Fruit fly (Drosophila melanogaster) whole organism, embryonic: ENCODE measurements around the gene CG31627.
A peak's percentile ranks its signal among the peaks of the same experiment; 100 is the strongest.

ENCODE experiments used
- Atf-2 ChIP-seq: fragments of 200-800 bp; sonication (Bioruptor generic); optimal IDR thresholded peaks from 2 replicates; lab custom pipeline; 2016; ENCODE audit warnings: missing biosample characterization, missing genetic modification characterization
- B-H2 ChIP-seq: fragments of 200-800 bp; sonication (Bioruptor generic); optimal IDR thresholded peaks from 2 replicates; lab custom pipeline; 2018; ENCODE audit warnings: missing biosample characterization, mild to moderate bottlenecking, missing genetic modification characterization
- CG10267 ChIP-seq: fragments of 200-800 bp; sonication (Bioruptor generic); optimal IDR thresholded peaks from 2 replicates; lab custom pipeline; 2018; ENCODE audit warnings: missing biosample characterization, mild to moderate bottlenecking, missing genetic modification characterization, moderate library complexity
- CG10979 ChIP-seq: fragments of 200-800 bp; sonication (Bioruptor generic); optimal IDR thresholded peaks from 2 replicates; lab custom pipeline; 2018; ENCODE audit warnings: missing biosample characterization, mild to moderate bottlenecking, missing genetic modification characterization, moderate library complexity
- CG11456 ChIP-seq: fragments of 200-800 bp; sonication (Bioruptor generic); IDR thresholded peaks from 3 replicates; pipeline ENCODE4 v1.3.6; 2022; ENCODE audit warnings: missing biosample characterization, missing genetic modification characterization
- CG12071 ChIP-seq: fragments of 200-800 bp; sonication (Bioruptor generic); optimal IDR thresholded peaks from 3 replicates; lab custom pipeline; 2018; ENCODE audit warnings: missing biosample characterization, mild to moderate bottlenecking, missing genetic modification characterization
- CG12104 ChIP-seq: fragments of 200-800 bp; sonication (Bioruptor generic); optimal IDR thresholded peaks from 3 replicates; lab custom pipeline; 2016; ENCODE audit warnings: missing biosample characterization, missing genetic modification characterization
- CG12659 ChIP-seq: fragments of 200-800 bp; sonication (Bioruptor generic); optimal IDR thresholded peaks from 3 replicates; lab custom pipeline; 2017; ENCODE audit warnings: mild to moderate bottlenecking, missing biosample characterization, missing genetic modification reagents, missing genetic modification characterization
- CG12744 ChIP-seq: fragments of 200-800 bp; sonication (Bioruptor generic); optimal IDR thresholded peaks from 2 replicates; lab custom pipeline; 2016; ENCODE audit warnings: missing biosample characterization, missing genetic modification characterization
- CG13894 ChIP-seq: fragments of 200-800 bp; sonication (Bioruptor generic); optimal IDR thresholded peaks from 3 replicates; lab custom pipeline; 2018; ENCODE audit warnings: missing biosample characterization, mild to moderate bottlenecking, missing genetic modification characterization, moderate library complexity
- CG15514 ChIP-seq: fragments of 200-800 bp; sonication (Bioruptor generic); optimal IDR thresholded peaks from 3 replicates; lab custom pipeline; 2017; ENCODE audit warnings: missing biosample characterization, missing genetic modification characterization, mild to moderate bottlenecking, moderate library complexity, missing genetic modification reagents
- CG3407 ChIP-seq: fragments of 200-800 bp; sonication (Bioruptor generic); optimal IDR thresholded peaks from 2 replicates; lab custom pipeline; 2018; ENCODE audit warnings: missing biosample characterization, mild to moderate bottlenecking, missing genetic modification characterization
- CG6654 ChIP-seq: fragments of 200-800 bp; sonication (Bioruptor generic); optimal IDR thresholded peaks from 2 replicates; lab custom pipeline; 2017; ENCODE audit warnings: missing biosample characterization, mild to moderate bottlenecking, missing genetic modification characterization
- CG6813 ChIP-seq: fragments of 200-800 bp; sonication (Bioruptor generic); optimal IDR thresholded peaks from 2 replicates; lab custom pipeline; 2017; ENCODE audit warnings: missing biosample characterization, missing genetic modification characterization, mild to moderate bottlenecking, moderate library complexity, missing genetic modification reagents
- CG7839 ChIP-seq: fragments of 200-800 bp; sonication (Bioruptor generic); optimal IDR thresholded peaks from 3 replicates; lab custom pipeline; 2018; ENCODE audit warnings: missing biosample characterization, mild to moderate bottlenecking, missing genetic modification characterization, moderate library complexity
- CG8478 ChIP-seq: fragments of >200 bp; optimal IDR thresholded peaks from 2 replicates; lab custom pipeline; 2018
- CG8924 ChIP-seq: fragments of 200-800 bp; optimal IDR thresholded peaks from 3 replicates; lab custom pipeline; 2019; ENCODE audit warnings: missing biosample characterization, mild to moderate bottlenecking, missing genetic modification characterization, moderate library complexity
- CG9437 ChIP-seq: fragments of 200-800 bp; sonication (Bioruptor generic); optimal IDR thresholded peaks from 2 replicates; lab custom pipeline; 2018; ENCODE audit warnings: missing biosample characterization, mild to moderate bottlenecking, missing genetic modification characterization
- CG9817 ChIP-seq: fragments of 200-800 bp; sonication (Bioruptor generic); optimal IDR thresholded peaks from 2 replicates; lab custom pipeline; 2018; ENCODE audit warnings: missing biosample characterization, mild to moderate bottlenecking, missing genetic modification characterization, moderate library complexity
- CTCF ChIP-seq: fragments of 200-800 bp; sonication (Bioruptor generic); optimal IDR thresholded peaks from 2 replicates; lab custom pipeline; 2017; ENCODE audit warnings: missing biosample characterization, mild to moderate bottlenecking, missing genetic modification characterization, moderate library complexity
- Dbx ChIP-seq: fragments of 200-800 bp; sonication (Bioruptor generic); IDR thresholded peaks from 3 replicates; pipeline ENCODE4 v1.3.6; 2022; ENCODE audit warnings: missing biosample characterization, missing genetic modification characterization
- Deaf1 ChIP-seq: fragments of 200-800 bp; optimal IDR thresholded peaks from 3 replicates; lab custom pipeline; 2019; ENCODE audit warnings: missing biosample characterization, mild to moderate bottlenecking, missing genetic modification characterization, moderate library complexity
- Dll ChIP-seq: fragments of 200-800 bp; sonication (Bioruptor generic); IDR thresholded peaks from 4 replicates; pipeline ENCODE4 v1.3.6; 2022; ENCODE audit warnings: missing biosample characterization, missing genetic modification characterization; ENCODE audit not compliant: partially characterized antibody
- Eip74EF ChIP-seq, 2 experiments: fragments of 200-800 bp in 1 of 2; fragments of >200 bp in 1 of 2; sonication (Bioruptor generic) in 1 of 2; optimal IDR thresholded peaks; 2 replicates each; lab custom pipeline; 2017 to 2019; ENCODE audit warnings: missing biosample characterization in 2 of 2, missing genetic modification characterization in 2 of 2, mild to moderate bottlenecking in 1 of 2, moderate library complexity in 1 of 2
- Hey ChIP-seq: fragments of 200-800 bp; sonication (Bioruptor generic); optimal IDR thresholded peaks from 3 replicates; lab custom pipeline; 2018; ENCODE audit warnings: missing biosample characterization, mild to moderate bottlenecking, missing genetic modification characterization
- Trl ChIP-seq, 3 experiments: fragments of >200 bp in 2 of 3; fragments of 200-800 bp in 1 of 3; sonication (Bioruptor generic) in 1 of 3; optimal IDR thresholded peaks; 2 replicates in 1 of 3; 3 replicates in 2 of 3; lab custom pipeline; 2016 to 2017; ENCODE audit warnings: missing biosample characterization in 1 of 3, missing genetic modification characterization in 1 of 3
- YL-1 ChIP-seq: fragments of 200-800 bp; sonication (Bioruptor generic); optimal IDR thresholded peaks from 3 replicates; lab custom pipeline; 2017; ENCODE audit warnings: missing biosample characterization, mild to moderate bottlenecking, missing genetic modification characterization
- ap ChIP-seq: fragments of 200-800 bp; sonication (Bioruptor generic); IDR thresholded peaks from 2 replicates; pipeline ENCODE4 v1.3.6; 2022; ENCODE audit warnings: missing biosample characterization, missing genetic modification characterization
- cas ChIP-seq: fragments of 200-800 bp; sonication (Bioruptor generic); IDR thresholded peaks from 2 replicates; pipeline ENCODE4 v1.3.6; 2022; ENCODE audit warnings: missing biosample characterization, missing genetic modification characterization
- cato ChIP-seq: fragments of 200-800 bp; sonication (Bioruptor generic); optimal IDR thresholded peaks from 2 replicates; lab custom pipeline; 2016; ENCODE audit warnings: missing biosample characterization, missing genetic modification characterization, borderline replicate concordance
- caup ChIP-seq: fragments of 200-800 bp; sonication (Bioruptor generic); optimal IDR thresholded peaks from 3 replicates; lab custom pipeline; 2017; ENCODE audit warnings: missing biosample characterization, mild to moderate bottlenecking, missing genetic modification characterization, moderate library complexity; ENCODE audit not compliant: severe bottlenecking
- chm ChIP-seq: fragments of 200-800 bp; sonication (Bioruptor generic); IDR thresholded peaks from 2 replicates; pipeline ENCODE4 v1.3.6; 2022; ENCODE audit warnings: missing biosample characterization, missing genetic modification characterization
- corto ChIP-seq: fragments of 200-800 bp; sonication (Bioruptor generic); optimal IDR thresholded peaks from 2 replicates; lab custom pipeline; 2016; ENCODE audit warnings: missing biosample characterization, mild to moderate bottlenecking, missing genetic modification characterization, moderate library complexity
- fd64A ChIP-seq: fragments of 200-800 bp; sonication (Bioruptor generic); optimal IDR thresholded peaks from 3 replicates; lab custom pipeline; 2018; ENCODE audit warnings: missing biosample characterization, mild to moderate bottlenecking, missing genetic modification characterization
- gfzf ChIP-seq: fragments of 200-800 bp; sonication (Bioruptor generic); optimal IDR thresholded peaks from 2 replicates; lab custom pipeline; 2016; ENCODE audit warnings: missing biosample characterization, mild to moderate bottlenecking, missing genetic modification characterization, moderate library complexity
- hkb ChIP-seq, 2 experiments: fragments of 200-800 bp in 1 of 2; fragments of >200 bp in 1 of 2; sonication (Bioruptor generic) in 1 of 2; IDR thresholded peaks in 1 of 2; optimal IDR thresholded peaks in 1 of 2; 2 replicates each; pipeline versions ENCODE4 v1.3.6 to Lab custom; 2017 to 2022; ENCODE audit warnings: missing biosample characterization in 1 of 2, missing genetic modification characterization in 1 of 2
- jigr1 ChIP-seq: fragments of 200-800 bp; sonication (Bioruptor generic); IDR thresholded peaks from 3 replicates; pipeline ENCODE4 v1.3.6; 2022; ENCODE audit warnings: missing biosample characterization, missing genetic modification characterization
- jing ChIP-seq: fragments of 200-800 bp; sonication (Bioruptor generic); optimal IDR thresholded peaks from 2 replicates; lab custom pipeline; 2018; ENCODE audit warnings: missing biosample characterization, mild to moderate bottlenecking, missing genetic modification characterization
- kah ChIP-seq: fragments of 200-800 bp; sonication (Bioruptor generic); optimal IDR thresholded peaks from 2 replicates; lab custom pipeline; 2018; ENCODE audit warnings: missing biosample characterization, mild to moderate bottlenecking, missing genetic modification characterization
- mirr ChIP-seq: fragments of 200-800 bp; sonication (Bioruptor generic); optimal IDR thresholded peaks from 3 replicates; lab custom pipeline; 2018; ENCODE audit warnings: missing biosample characterization, mild to moderate bottlenecking, missing genetic modification characterization
- nmo ChIP-seq: fragments of 200-800 bp; sonication (Bioruptor generic); optimal IDR thresholded peaks from 2 replicates; lab custom pipeline; 2018; ENCODE audit warnings: missing biosample characterization, mild to moderate bottlenecking, missing genetic modification characterization, moderate library complexity
- otp ChIP-seq: fragments of 200-800 bp; sonication (Bioruptor generic); IDR thresholded peaks from 3 replicates; pipeline ENCODE4, ENCODE4 v1.3.6; 2022; ENCODE audit warnings: missing biosample characterization, missing genetic modification characterization
- pita ChIP-seq: fragments of 200-800 bp; sonication (Bioruptor generic); optimal IDR thresholded peaks from 2 replicates; lab custom pipeline; 2017; ENCODE audit warnings: missing biosample characterization, mild to moderate bottlenecking, missing genetic modification characterization
- psq ChIP-seq: fragments of 200-800 bp; sonication (Bioruptor generic); optimal IDR thresholded peaks from 2 replicates; lab custom pipeline; 2017; ENCODE audit warnings: missing biosample characterization, missing genetic modification characterization
- slbo ChIP-seq: fragments of 200-800 bp; sonication (Bioruptor generic); IDR thresholded peaks from 2 replicates; pipeline ENCODE4 v1.3.6; 2022; ENCODE audit warnings: missing biosample characterization, missing genetic modification characterization
- sob ChIP-seq: fragments of 200-800 bp; sonication (Bioruptor generic); IDR thresholded peaks from 2 replicates; pipeline ENCODE4 v1.3.6; 2022; ENCODE audit warnings: missing biosample characterization, missing genetic modification characterization
- sr ChIP-seq: fragments of 200-800 bp; sonication (Bioruptor generic); IDR thresholded peaks from 3 replicates; pipeline ENCODE4 v1.3.6; 2022; ENCODE audit warnings: missing biosample characterization, missing genetic modification characterization
- tna ChIP-seq: fragments of 200-800 bp; sonication (Bioruptor generic); IDR thresholded peaks from 2 replicates; pipeline ENCODE4 v1.3.6; 2022; ENCODE audit warnings: missing biosample characterization, missing genetic modification characterization; ENCODE audit not compliant: partially characterized antibody
- trh ChIP-seq: fragments of 200-800 bp; sonication (Bioruptor generic); optimal IDR thresholded peaks from 2 replicates; lab custom pipeline; 2016; ENCODE audit warnings: missing biosample characterization, missing genetic modification characterization
- unc-4 ChIP-seq: fragments of 200-800 bp; sonication (Bioruptor generic); IDR thresholded peaks from 2 replicates; pipeline ENCODE4 v1.3.6; 2022; ENCODE audit warnings: missing biosample characterization, missing genetic modification characterization; ENCODE audit not compliant: partially characterized antibody
- zf30C ChIP-seq: fragments of 200-800 bp; sonication (Bioruptor generic); optimal IDR thresholded peaks from 3 replicates; lab custom pipeline; 2018; ENCODE audit warnings: missing biosample characterization, mild to moderate bottlenecking, missing genetic modification characterization

CG31627 gene

DNA sequence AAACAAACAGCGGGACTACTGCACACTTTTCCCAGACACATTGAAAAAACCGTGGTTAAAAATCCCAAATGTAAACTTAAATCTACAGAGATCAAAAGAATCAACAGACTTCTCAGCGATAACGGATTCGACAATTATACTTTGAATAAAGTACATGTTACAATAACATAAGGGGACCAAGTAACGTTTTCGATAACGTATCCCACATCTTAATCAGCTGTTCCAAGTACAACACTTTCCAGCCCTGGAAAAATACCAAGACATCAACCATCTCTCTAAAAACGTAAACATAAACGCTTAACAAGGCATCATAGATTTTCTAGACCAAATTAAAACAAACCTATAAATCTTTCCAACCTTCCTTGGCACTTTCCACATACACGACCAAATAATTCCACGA lies 19.2 kb upstream of the CG31627 start (continued):
- no peak for TF ChIP-seq Dll (GFP tag; lab: Robert Waterston, UW)
- TF ChIP-seq Trl (optimal IDR thresholded peaks at IDR 0.05; lab: Kevin White, UChicago) = no peak
- no peak for TF ChIP-seq Trl (GFP tag; optimal IDR thresholded peaks at IDR 0.05; lab: Kevin White, UChicago)
- no peak for TF ChIP-seq hkb (optimal IDR thresholded peaks at IDR 0.05; lab: Kevin White, UChicago)
- TF ChIP-seq hkb (GFP tag; IDR thresholded peaks at IDR 0.05; lab: Robert Waterston, UW) = no peak
- TF ChIP-seq CG12104 = no peak
- TF ChIP-seq B-H2 = no peak
- no peak for TF ChIP-seq Dbx (GFP tag; lab: Robert Waterston, UW)
- peak; percentile 27 for TF ChIP-seq CG10979
- TF ChIP-seq sob = no peak
- TF ChIP-seq CTCF (GFP tag; lab: Kevin White, UChicago) = no peak
- no peak for TF ChIP-seq CG6813 (GFP tag; lab: Kevin White, UChicago)
- TF ChIP-seq ap (GFP tag; lab: Robert Waterston, UW) = no peak
- TF ChIP-seq gfzf (GFP tag; lab: Kevin White, UChicago) = peak; percentile 55
- no peak for TF ChIP-seq sr (GFP tag; lab: Robert Waterston, UW)
- TF ChIP-seq nmo = peak; percentile 23
- no peak for TF ChIP-seq psq (GFP tag; lab: Kevin White, UChicago)
- TF ChIP-seq jigr1 (GFP tag; lab: Robert Waterston, UW) = no peak
- TF ChIP-seq CG3407 (GFP tag; lab: Kevin White, UChicago) = no peak
- TF ChIP-seq CG10267 = peak; percentile 23
- no peak for TF ChIP-seq YL-1 (GFP tag; lab: Kevin White, UChicago)
- peak; percentile 49 for TF ChIP-seq unc-4
- TF ChIP-seq CG9437 (GFP tag; lab: Kevin White, UChicago) = peak; percentile 99
- TF ChIP-seq caup (GFP tag; lab: Kevin White, UChicago) = no peak
- TF ChIP-seq CG12659 (GFP tag; lab: Kevin White, UChicago) = peak; percentile 25
- TF ChIP-seq corto (GFP tag; lab: Kevin White, UChicago) = no peak
- no peak for TF ChIP-seq trh
- no peak for TF ChIP-seq CG9817 (tag; lab: Kevin White, UChicago)
- TF ChIP-seq otp (GFP tag; lab: Robert Waterston, UW) = no peak
- no peak for TF ChIP-seq CG12071
- no peak for TF ChIP-seq Hey (tag; lab: Kevin White, UChicago)
- TF ChIP-seq Atf-2 = no peak
- no peak for TF ChIP-seq zf30C (GFP tag; lab: Kevin White, UChicago)
- TF ChIP-seq CG11456 (GFP tag; lab: Robert Waterston, UW) = no peak
- TF ChIP-seq pita (GFP tag; lab: Kevin White, UChicago) = no peak
- TF ChIP-seq jing = no peak
- no peak for TF ChIP-seq Eip74EF (GFP tag; optimal IDR thresholded peaks at IDR 0.05; lab: Kevin White, UChicago)
- TF ChIP-seq cato (GFP tag; lab: Kevin White, UChicago) = no peak
- TF ChIP-seq CG6654 (GFP tag; lab: Kevin White, UChicago) = no peak
- peak; percentile 80 for TF ChIP-seq CG13894 (tag; lab: Kevin White, UChicago)
- TF ChIP-seq cas (GFP tag; lab: Robert Waterston, UW) = no peak
- TF ChIP-seq CG12744 (GFP tag; lab: Kevin White, UChicago) = no peak
- no peak for TF ChIP-seq chm (GFP tag; lab: Robert Waterston, UW)
- TF ChIP-seq CG8478 (lab: Kevin White, UChicago) = no peak
- TF ChIP-seq CG8924 (tag; lab: Kevin White, UChicago) = no peak
- no peak for TF ChIP-seq mirr (GFP tag; lab: Kevin White, UChicago)
- TF ChIP-seq tna (GFP tag; lab: Robert Waterston, UW) = no peak
- no peak for TF ChIP-seq slbo (GFP tag; lab: Robert Waterston, UW)
- TF ChIP-seq kah (GFP tag; lab: Kevin White, UChicago) = no peak
- no peak for TF ChIP-seq CG7839
- TF ChIP-seq fd64A (GFP tag; lab: Kevin White, UChicago) = no peak
- TF ChIP-seq Deaf1 = no peak
- peak; percentile 41 for TF ChIP-seq CG15514 (GFP tag; lab: Kevin White, UChicago)
